Worm (Caenorhabditis elegans): Measurements from ENCODE around the gene T28H11.8.

T28H11.8 gene

ce11 chrIV:4969419-4969818 lies 51.0 kb downstream of the T28H11.8 start, which contains the start of gene Y9C9A.13:
Y9C9A.13 (minus strand) TSS chrIV:4969519.
- TF ChIP-seq fos-1 (tag; optimal IDR thresholded peaks at IDR 0.05) (no peak), ceh-9 (tag; optimal IDR thresholded peaks at IDR 0.05) (no peak), hmg-11 (tag; optimal IDR thresholded peaks at IDR 0.05) (no peak)

Measured in whole organism, L3 larva.